Worm (Caenorhabditis elegans) whole organism, young adult: ENCODE results near the gene T05B4.13.
A peak's percentile ranks its signal among the peaks of the same experiment; 100 is the strongest.

Experiments used
- B0261.1 ChIP-seq: sonication (generic microtip); optimal IDR thresholded peaks from 2 replicates; lab custom pipeline; 2016; ENCODE audit warnings: mild to moderate bottlenecking, missing genetic modification characterization, moderate library complexity, missing compliant biosample characterization
- C06A6.2 ChIP-seq: fragments of 200-800 bp; sonication (Bioruptor generic); conservative IDR thresholded peaks from 2 replicates; pipeline ENCODE4 v1.3.6; 2022; ENCODE audit warnings: missing genetic modification characterization, missing compliant biosample characterization
- F23B12.7 ChIP-seq: sonication (generic microtip); optimal IDR thresholded peaks from 2 replicates; lab custom pipeline; 2017; ENCODE audit warnings: missing genetic modification characterization, mild to moderate bottlenecking, missing compliant biosample characterization, antibody characterized with exemption, moderate library complexity; ENCODE audit not compliant: insufficient read depth
- F37B4.10 ChIP-seq: fragments of 200-800 bp; sonication (Bioruptor generic); IDR thresholded peaks from 2 replicates; pipeline ENCODE4 v1.3.6; 2022; ENCODE audit warnings: missing genetic modification characterization, missing compliant biosample characterization
- F52B5.7 ChIP-seq: sonication (generic microtip); optimal IDR thresholded peaks from 2 replicates; lab custom pipeline; 2016; ENCODE audit warnings: mild to moderate bottlenecking, missing genetic modification characterization, missing compliant biosample characterization
- F57C9.4 ChIP-seq: sonication (generic microtip); optimal IDR thresholded peaks from 2 replicates; lab custom pipeline; 2017; ENCODE audit warnings: mild to moderate bottlenecking, missing genetic modification characterization, missing compliant biosample characterization
- K11D2.4 ChIP-seq: fragments of 200-800 bp; sonication (Bioruptor generic); IDR thresholded peaks from 2 replicates; pipeline ENCODE4 v1.3.6; 2022; ENCODE audit warnings: missing genetic modification reagents, missing genetic modification characterization, missing compliant biosample characterization
- K12H6.12 ChIP-seq: fragments of 200-800 bp; sonication (Bioruptor generic); optimal IDR thresholded peaks from 2 replicates; lab custom pipeline; 2018; ENCODE audit warnings: mild to moderate bottlenecking, missing genetic modification characterization, missing compliant biosample characterization
- T07F8.4 ChIP-seq: sonication (generic microtip); optimal IDR thresholded peaks from 2 replicates; lab custom pipeline; 2016; ENCODE audit warnings: mild to moderate bottlenecking, missing genetic modification characterization, moderate library complexity, missing compliant biosample characterization
- T26A5.8 ChIP-seq: sonication (generic microtip); optimal IDR thresholded peaks from 2 replicates; lab custom pipeline; 2016; ENCODE audit warnings: missing genetic modification characterization, missing compliant biosample characterization
- Y53F4B.3 ChIP-seq: fragments of 200-800 bp; sonication (Bioruptor generic); IDR thresholded peaks from 2 replicates; pipeline ENCODE4 v1.3.6; 2022; ENCODE audit warnings: missing genetic modification reagents, missing genetic modification characterization, missing compliant biosample characterization
- Y67H2A.10 ChIP-seq: fragments of 200-800 bp; sonication (Bioruptor generic); conservative IDR thresholded peaks from 2 replicates; pipeline ENCODE4 v1.3.6; 2022; ENCODE audit warnings: missing genetic modification reagents, missing genetic modification characterization, missing compliant biosample characterization
- ZK185.1 ChIP-seq: sonication (generic microtip); optimal IDR thresholded peaks from 2 replicates; lab custom pipeline; 2016; ENCODE audit warnings: mild to moderate bottlenecking, missing genetic modification characterization, missing compliant biosample characterization; ENCODE audit not compliant: poor library complexity, severe bottlenecking
- attf-6 ChIP-seq: fragments of 200-800 bp; sonication (Bioruptor generic); IDR thresholded peaks from 2 replicates; pipeline ENCODE4 v1.3.6; 2022; ENCODE audit warnings: missing genetic modification reagents, missing genetic modification characterization, missing compliant biosample characterization
- cebp-2 ChIP-seq: fragments of 200-800 bp; sonication (Bioruptor generic); IDR thresholded peaks from 2 replicates; pipeline ENCODE4 v1.3.6; 2022; ENCODE audit warnings: missing genetic modification characterization, missing compliant biosample characterization
- chd-7 ChIP-seq: sonication (generic microtip); optimal IDR thresholded peaks from 2 replicates; lab custom pipeline; 2016; ENCODE audit warnings: mild to moderate bottlenecking, missing genetic modification characterization, moderate library complexity, missing compliant biosample characterization
- efl-1 ChIP-seq: fragments of 150-350 bp; optimal IDR thresholded peaks from 2 replicates; lab custom pipeline; 2014; ENCODE audit warnings: missing biosample characterization, missing genetic modification reagents, missing genetic modification characterization
- fkh-3 ChIP-seq: sonication (generic microtip); optimal IDR thresholded peaks from 2 replicates; lab custom pipeline; 2016; ENCODE audit warnings: mild to moderate bottlenecking, missing genetic modification characterization, missing compliant biosample characterization
- gei-17 ChIP-seq: fragments of 200-800 bp; sonication (Bioruptor generic); optimal IDR thresholded peaks from 2 replicates; lab custom pipeline; 2018; ENCODE audit warnings: mild to moderate bottlenecking, missing genetic modification characterization, missing compliant biosample characterization
- him-1 ChIP-seq: sonication (generic microtip); optimal IDR thresholded peaks from 2 replicates; lab custom pipeline; 2016; ENCODE audit warnings: missing genotype, missing genetic modification reagents, missing genetic modification characterization, missing compliant biosample characterization
- hmg-20 ChIP-seq: fragments of 200-800 bp; sonication (Bioruptor generic); IDR thresholded peaks from 2 replicates; pipeline ENCODE4 v1.3.6; 2022; ENCODE audit warnings: missing genetic modification reagents, missing genetic modification characterization, missing compliant biosample characterization
- let-607 ChIP-seq, 2 experiments: fragments of 200-800 bp in 1 of 2; sonication (Bioruptor generic) in 1 of 2; sonication (generic microtip) in 1 of 2; optimal IDR thresholded peaks; 2 replicates each; lab custom pipeline; 2016 to 2018; ENCODE audit warnings: mild to moderate bottlenecking in 2 of 2, missing compliant biosample characterization in 2 of 2, missing genetic modification characterization in 2 of 2, moderate library complexity in 2 of 2, missing genotype in 1 of 2
- lin-40 ChIP-seq: sonication (generic microtip); optimal IDR thresholded peaks from 2 replicates; lab custom pipeline; 2016; ENCODE audit warnings: missing genetic modification characterization, mild to moderate bottlenecking, missing compliant biosample characterization, missing genotype, missing genetic modification reagents
- lsl-1 ChIP-seq: fragments of 200-800 bp; sonication (Bioruptor generic); optimal IDR thresholded peaks from 2 replicates; lab custom pipeline; 2018; ENCODE audit warnings: mild to moderate bottlenecking, missing genetic modification characterization, moderate library complexity, missing compliant biosample characterization
- madf-10 ChIP-seq: sonication (generic microtip); optimal IDR thresholded peaks from 2 replicates; lab custom pipeline; 2016; ENCODE audit warnings: mild to moderate bottlenecking, missing genetic modification characterization, missing compliant biosample characterization
- madf-6 ChIP-seq: fragments of 200-800 bp; sonication (Bioruptor generic); IDR thresholded peaks from 2 replicates; pipeline ENCODE4 v1.3.6; 2022; ENCODE audit warnings: missing genetic modification reagents, missing genetic modification characterization, missing compliant biosample characterization
- madf-8 ChIP-seq: fragments of 200-800 bp; sonication (Bioruptor generic); conservative IDR thresholded peaks from 2 replicates; pipeline ENCODE4 v1.3.6; 2022; ENCODE audit warnings: missing genetic modification reagents, missing genetic modification characterization, missing compliant biosample characterization
- mcd-1 ChIP-seq: fragments of 200-800 bp; sonication (Bioruptor generic); IDR thresholded peaks from 2 replicates; pipeline ENCODE4 v1.3.6; 2022; ENCODE audit warnings: missing genetic modification reagents, missing genetic modification characterization, missing compliant biosample characterization
- mxl-1 ChIP-seq: sonication (generic microtip); optimal IDR thresholded peaks from 2 replicates; lab custom pipeline; 2016; ENCODE audit warnings: missing genetic modification characterization, missing compliant biosample characterization
- nfyb-1 ChIP-seq: fragments of 200-800 bp; sonication (Bioruptor generic); IDR thresholded peaks from 2 replicates; pipeline ENCODE4 v1.3.6; 2022; ENCODE audit warnings: missing genetic modification reagents, missing genetic modification characterization, missing compliant biosample characterization
- sdz-38 ChIP-seq: sonication (generic microtip); optimal IDR thresholded peaks from 2 replicates; lab custom pipeline; 2016; ENCODE audit warnings: missing genotype, missing genetic modification characterization, missing compliant biosample characterization
- snpc-4 ChIP-seq, 5 experiments: fragments of 150-350 bp in 1 of 5; sonication (generic microtip) in 4 of 5; optimal IDR thresholded peaks; 2 replicates each; lab custom pipeline; 2014 to 2018; ENCODE audit warnings: missing genetic modification characterization in 5 of 5, missing biosample characterization in 3 of 5, antibody characterized with exemption in 2 of 5, mild to moderate bottlenecking in 2 of 5, missing compliant biosample characterization in 2 of 5, missing genotype in 2 of 5, moderate library complexity in 2 of 5, missing genetic modification reagents in 1 of 5
- somi-1 ChIP-seq: fragments of 200-800 bp; sonication (Bioruptor generic); optimal IDR thresholded peaks from 2 replicates; lab custom pipeline; 2018; ENCODE audit warnings: mild to moderate bottlenecking, missing genetic modification characterization, missing compliant biosample characterization
- tbp1 ChIP-seq: fragments of 200-800 bp; sonication (Bioruptor generic); optimal IDR thresholded peaks from 2 replicates; lab custom pipeline; 2018; ENCODE audit warnings: mild to moderate bottlenecking, missing genetic modification characterization, missing compliant biosample characterization
- unc-62 ChIP-seq: fragments of 150-350 bp; optimal IDR thresholded peaks from 2 replicates; lab custom pipeline; 2014; ENCODE audit warnings: missing biosample characterization, missing genetic modification reagents, missing genetic modification characterization
- zfh-2 ChIP-seq: fragments of 200-800 bp; sonication (Bioruptor generic); conservative IDR thresholded peaks from 2 replicates; pipeline ENCODE4 v1.3.6; 2022; ENCODE audit warnings: missing genetic modification reagents, missing genetic modification characterization, missing compliant biosample characterization
- ztf-18 ChIP-seq: sonication (generic microtip); optimal IDR thresholded peaks from 2 replicates; lab custom pipeline; 2016; ENCODE audit warnings: missing genotype, mild to moderate bottlenecking, missing genetic modification characterization, missing compliant biosample characterization
- ztf-25 ChIP-seq: fragments of 200-800 bp; sonication (Bioruptor generic); IDR thresholded peaks from 2 replicates; pipeline ENCODE4 v1.3.6; 2022; ENCODE audit warnings: missing genetic modification reagents, missing genetic modification characterization, missing compliant biosample characterization
- ztf-26 ChIP-seq: sonication (generic microtip); optimal IDR thresholded peaks from 2 replicates; lab custom pipeline; 2017; ENCODE audit warnings: missing genetic modification characterization, missing compliant biosample characterization
- ztf-6 ChIP-seq: fragments of 200-800 bp; sonication (Bioruptor generic); IDR thresholded peaks from 2 replicates; pipeline ENCODE4 v1.3.6; 2022; ENCODE audit warnings: missing genetic modification reagents, missing genetic modification characterization, missing compliant biosample characterization

Gene T05B4.13

DNA sequence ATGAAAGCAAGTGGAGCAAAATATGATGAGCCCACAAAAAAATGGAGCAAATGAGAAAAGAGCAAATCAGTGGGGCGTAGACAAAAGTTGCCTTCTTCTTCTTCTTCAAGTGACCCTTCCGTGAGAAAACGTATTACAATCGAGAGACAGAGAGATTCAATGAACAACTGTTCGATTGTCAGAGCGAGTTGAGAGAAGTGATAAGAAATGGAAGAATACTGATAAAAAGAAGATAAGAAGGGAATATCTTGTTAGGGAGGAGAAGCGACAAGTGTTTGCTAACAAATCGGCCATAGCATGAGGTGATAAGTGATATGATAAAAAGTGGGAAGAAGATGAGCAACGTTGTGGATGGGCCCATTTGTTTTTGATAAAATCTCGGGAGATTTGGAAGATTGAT is 30.0 kb upstream of the T05B4.13 start:
- TF ChIP-seq let-607 (tag; optimal IDR thresholded peaks at IDR 0.05; lab: Kevin White, UChicago) (no peak), snpc-4 (GFP tag; optimal IDR thresholded peaks at IDR 0.05; lab: Kevin White, UChicago) (no peak), snpc-4 (tag; optimal IDR thresholded peaks at IDR 0.05; lab: Kevin White, UChicago) (no peak), B0261.1 (tag; lab: Kevin White, UChicago) (no peak), cebp-2 (GFP tag; lab: Robert Waterston, UW) (no peak), ztf-18 (tag; lab: Kevin White, UChicago) (no peak), madf-10 (tag; lab: Kevin White, UChicago) (no peak)

DNA sequence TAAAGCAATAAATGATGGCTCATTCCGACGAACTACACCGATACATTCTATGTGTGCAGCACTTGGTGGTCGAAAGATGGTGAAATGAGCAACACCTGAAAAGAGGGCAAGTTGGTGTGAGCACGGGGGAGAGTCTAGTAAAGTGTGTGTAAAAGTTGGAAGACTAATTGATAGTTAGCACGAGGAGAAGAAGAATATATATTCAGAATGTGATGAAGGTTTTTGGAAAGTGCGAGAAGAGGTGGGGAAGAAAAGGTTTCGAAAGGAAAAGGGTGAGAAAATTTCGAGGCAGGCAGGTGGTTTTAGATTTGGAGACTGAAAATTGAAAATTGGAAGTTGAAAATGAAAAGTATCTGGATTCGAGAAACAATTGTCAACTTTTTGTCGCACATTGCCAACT is 24.9 kb upstream of the T05B4.13 start, which contains the start of gene Y45G5AM.6:
Y45G5AM.6 (minus strand) TSS at position 101 of the 400 bp plus-strand sequence.
- TF ChIP-seq sdz-38 (tag; lab: Kevin White, UChicago), result no peak

DNA sequence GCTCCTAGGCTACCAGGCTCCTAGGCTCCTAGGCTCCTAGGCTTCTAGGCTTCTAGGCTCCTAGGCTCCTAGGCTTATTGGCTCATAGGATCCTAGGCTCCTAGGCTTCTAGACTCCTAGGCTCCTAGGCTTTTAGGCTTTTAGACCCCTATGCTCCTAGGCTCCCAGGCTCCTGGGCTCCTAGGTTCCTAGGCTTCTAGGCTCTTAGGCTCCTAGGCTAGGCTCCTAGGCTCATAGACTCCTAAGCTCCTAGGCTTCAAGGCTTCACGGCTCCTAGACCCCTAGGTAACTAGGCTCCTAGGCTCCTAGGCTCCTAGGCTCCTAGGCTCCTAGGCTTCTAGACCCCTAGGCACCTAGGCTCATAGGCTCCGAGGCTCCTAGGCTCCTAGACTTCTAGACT is 24.1 kb upstream of the T05B4.13 start:
- no peak for TF ChIP-seq him-1 (tag; lab: Kevin White, UChicago)
- TF ChIP-seq nfyb-1 (GFP tag; lab: Robert Waterston, UW), result no peak
- no peak for TF ChIP-seq ztf-26 (tag; lab: Kevin White, UChicago)
- peak; percentile 59 for TF ChIP-seq zfh-2
- TF ChIP-seq C06A6.2 (GFP tag; lab: Robert Waterston, UW), result no peak

DNA sequence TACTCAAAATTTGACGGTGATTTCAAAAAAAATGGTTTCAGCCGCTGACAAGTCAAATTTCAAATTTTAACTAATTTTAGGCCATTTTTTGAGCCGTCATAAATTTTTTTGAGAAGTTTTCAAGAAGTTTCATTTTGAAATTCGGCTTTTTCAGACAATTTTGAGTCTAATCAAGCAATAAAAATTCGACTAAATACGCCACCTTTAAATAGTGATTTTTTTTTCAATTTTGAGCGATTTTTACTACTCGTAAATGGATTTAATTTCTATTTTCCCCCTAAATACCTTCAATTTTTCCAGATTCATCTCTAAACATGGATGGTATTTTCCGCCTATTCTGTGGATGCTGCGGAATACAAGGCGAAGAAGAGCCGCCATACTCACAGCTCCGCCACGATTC is 16.9 kb upstream of the T05B4.13 start, which contains the start of gene Y45G5AL.1:
Y45G5AL.1 (plus strand) TSS at position 301 of the 400 bp plus-strand sequence.
- TF ChIP-seq mxl-1, result no peak
- TF ChIP-seq sdz-38 (tag; lab: Kevin White, UChicago), result no peak
- no peak for TF ChIP-seq gei-17
- TF ChIP-seq F23B12.7 (tag; lab: Kevin White, UChicago), result no peak
- TF ChIP-seq fkh-3 (tag; lab: Kevin White, UChicago), result no peak
- TF ChIP-seq Y53F4B.3 (GFP tag; lab: Robert Waterston, UW), result no peak

DNA sequence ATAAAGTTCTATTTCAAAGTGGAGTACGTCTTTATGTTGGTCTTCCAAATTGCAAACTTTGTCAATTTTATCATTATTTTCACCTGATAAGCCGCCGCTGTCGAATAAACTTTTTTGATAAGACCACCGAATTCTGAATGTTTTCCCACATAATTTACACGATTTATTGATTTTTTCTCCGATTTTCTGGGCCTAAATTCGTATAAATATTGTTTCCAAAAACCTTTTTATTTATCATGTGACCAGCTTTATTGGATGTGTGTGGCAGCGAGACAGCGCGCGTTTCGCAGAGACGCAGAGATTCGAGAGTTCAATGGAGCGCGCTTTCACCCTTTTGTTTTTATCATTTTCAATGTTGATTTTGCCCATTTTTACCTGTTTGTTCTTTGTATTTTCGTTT is 15.7 kb upstream of the T05B4.13 start:
- peak; percentile 50; the same call in 1 of the 2 replicates for TF ChIP-seq madf-6 (GFP tag; lab: Robert Waterston, UW)
- TF ChIP-seq chd-7, result no peak
- TF ChIP-seq snpc-4 (GFP tag; optimal IDR thresholded peaks at IDR 0.05; lab: Kevin White, UChicago), result no peak
- peak in 3 of 4 experiments; percentile 7 to 37 (median 23) for TF ChIP-seq snpc-4 (tag; optimal IDR thresholded peaks at IDR 0.05; lab: Kevin White, UChicago)
- peak; percentile 23 for TF ChIP-seq tbp1
- no peak; the same call in 1 of the 2 replicates for TF ChIP-seq madf-8 (GFP tag; lab: Robert Waterston, UW)
- TF ChIP-seq T26A5.8 (tag; lab: Kevin White, UChicago), result no peak
- TF ChIP-seq lin-40 (tag; lab: Kevin White, UChicago), result peak; percentile 78
- no peak for TF ChIP-seq attf-6 (GFP tag; lab: Robert Waterston, UW)
- TF ChIP-seq somi-1, result no peak
- TF ChIP-seq efl-1 (GFP tag; lab: Kevin White, UChicago), result no peak
- no peak for TF ChIP-seq ztf-25 (GFP tag; lab: Robert Waterston, UW)
- no peak for TF ChIP-seq him-1 (tag; lab: Kevin White, UChicago)
- TF ChIP-seq nfyb-1 (GFP tag; lab: Robert Waterston, UW), result 0 out of 2 replicates have a peak, but pooled peaks have one; percentile 24
- no peak for TF ChIP-seq madf-10 (tag; lab: Kevin White, UChicago)
- TF ChIP-seq hmg-20 (GFP tag; lab: Robert Waterston, UW), result no peak
- no peak for TF ChIP-seq T07F8.4 (tag; lab: Kevin White, UChicago)
- no peak for TF ChIP-seq Y53F4B.3 (GFP tag; lab: Robert Waterston, UW)
- TF ChIP-seq ztf-6 (GFP tag; lab: Robert Waterston, UW), result no peak
- TF ChIP-seq lsl-1, result peak; percentile 3
- no peak for TF ChIP-seq fkh-3 (tag; lab: Kevin White, UChicago)
- TF ChIP-seq K12H6.12, result no peak
- TF ChIP-seq ZK185.1 (tag; lab: Kevin White, UChicago), result no peak
- no peak for TF ChIP-seq F52B5.7
- TF ChIP-seq K11D2.4 (GFP tag; lab: Robert Waterston, UW), result peak; percentile 52; the same call in 1 of the 2 replicates
- TF ChIP-seq Y67H2A.10 (GFP tag; lab: Robert Waterston, UW), result no peak
- no peak for TF ChIP-seq F57C9.4 (tag; lab: Kevin White, UChicago)
- TF ChIP-seq F37B4.10 (GFP tag; lab: Robert Waterston, UW), result no peak
- peak; percentile 96 for TF ChIP-seq mcd-1
- no peak for TF ChIP-seq unc-62
